Fruit fly (Drosophila melanogaster) whole organism, embryonic: ENCODE data around the gene CG17121.
A peak's percentile ranks its signal among the peaks of the same experiment; 100 is the strongest.

Experiments used
- Adf1 ChIP-seq: fragments of 200-800 bp; sonication (Bioruptor generic); IDR thresholded peaks from 2 replicates; pipeline ENCODE4 v1.3.6; 2022; ENCODE audit warnings: missing biosample characterization, missing genetic modification characterization
- Blimp-1 ChIP-seq: fragments of 200-800 bp; sonication (Bioruptor generic); optimal IDR thresholded peaks from 3 replicates; lab custom pipeline; 2018; ENCODE audit warnings: missing biosample characterization, missing genetic modification characterization, mild to moderate bottlenecking, moderate library complexity, missing genetic modification reagents
- CG10267 ChIP-seq: fragments of 200-800 bp; sonication (Bioruptor generic); optimal IDR thresholded peaks from 2 replicates; lab custom pipeline; 2018; ENCODE audit warnings: missing biosample characterization, mild to moderate bottlenecking, missing genetic modification characterization, moderate library complexity
- CG11085 ChIP-seq: fragments of 200-800 bp; sonication (Bioruptor generic); IDR thresholded peaks from 2 replicates; pipeline ENCODE4 v1.3.6; 2022; ENCODE audit warnings: missing biosample characterization, missing genetic modification characterization
- CG11723 ChIP-seq: fragments of 200-800 bp; sonication (Bioruptor generic); optimal IDR thresholded peaks from 2 replicates; lab custom pipeline; 2017; ENCODE audit warnings: missing biosample characterization, mild to moderate bottlenecking, missing genetic modification characterization
- CG12299 ChIP-seq: fragments of 200-800 bp; sonication (Bioruptor generic); optimal IDR thresholded peaks from 2 replicates; lab custom pipeline; 2018; ENCODE audit warnings: missing biosample characterization, mild to moderate bottlenecking, missing genetic modification characterization
- CG1233 ChIP-seq: fragments of 200-800 bp; sonication (Bioruptor generic); optimal IDR thresholded peaks from 4 replicates; lab custom pipeline; 2018; ENCODE audit warnings: missing biosample characterization, mild to moderate bottlenecking, missing genetic modification characterization
- CG13296 ChIP-seq: fragments of 200-800 bp; sonication (Bioruptor generic); optimal IDR thresholded peaks from 3 replicates; lab custom pipeline; 2018; ENCODE audit warnings: missing biosample characterization, mild to moderate bottlenecking, missing genetic modification characterization
- CG13624 ChIP-seq: fragments of 200-800 bp; sonication (Bioruptor generic); optimal IDR thresholded peaks from 2 replicates; lab custom pipeline; 2016; ENCODE audit warnings: missing biosample characterization, missing genetic modification characterization
- CG14860 ChIP-seq: fragments of 200-800 bp; sonication (Bioruptor generic); IDR thresholded peaks from 3 replicates; pipeline ENCODE4 v1.3.6; 2022; ENCODE audit warnings: missing biosample characterization, missing genetic modification characterization; ENCODE audit not compliant: partially characterized antibody
- CG15073 ChIP-seq: fragments of 200-800 bp; sonication (Bioruptor generic); optimal IDR thresholded peaks from 2 replicates; lab custom pipeline; 2016; ENCODE audit warnings: missing biosample characterization, missing genetic modification characterization
- CG1529 ChIP-seq: fragments of 200-800 bp; sonication (Bioruptor generic); optimal IDR thresholded peaks from 3 replicates; lab custom pipeline; 2018; ENCODE audit warnings: missing biosample characterization, missing genetic modification characterization
- CG16863 ChIP-seq: fragments of 200-800 bp; sonication (Bioruptor generic); optimal IDR thresholded peaks from 3 replicates; lab custom pipeline; 2016; ENCODE audit warnings: missing biosample characterization, missing genetic modification characterization
- CG17385 ChIP-seq: fragments of 200-800 bp; sonication (Bioruptor generic); optimal IDR thresholded peaks from 3 replicates; lab custom pipeline; 2018; ENCODE audit warnings: missing biosample characterization, mild to moderate bottlenecking, missing genetic modification characterization
- CG3163 ChIP-seq: fragments of 200-800 bp; sonication (Bioruptor generic); optimal IDR thresholded peaks from 3 replicates; lab custom pipeline; 2016; ENCODE audit warnings: missing biosample characterization, missing genetic modification characterization
- CG4328 ChIP-seq: fragments of 200-800 bp; sonication (Bioruptor generic); optimal IDR thresholded peaks from 3 replicates; lab custom pipeline; 2017; ENCODE audit warnings: missing biosample characterization, missing genetic modification reagents, missing genetic modification characterization
- CG4360 ChIP-seq: fragments of 200-800 bp; sonication (Bioruptor generic); IDR thresholded peaks from 2 replicates; pipeline ENCODE4 v1.3.6; 2022; ENCODE audit warnings: missing biosample characterization, missing genetic modification characterization
- CG6765 ChIP-seq: fragments of 200-800 bp; sonication (Bioruptor generic); optimal IDR thresholded peaks from 3 replicates; lab custom pipeline; 2017; ENCODE audit warnings: missing biosample characterization, mild to moderate bottlenecking, missing genetic modification characterization
- CG8765 ChIP-seq: fragments of 200-800 bp; sonication (Bioruptor generic); IDR thresholded peaks from 2 replicates; pipeline ENCODE4 v1.3.6; 2022; ENCODE audit warnings: missing biosample characterization, missing genetic modification characterization
- CG8924 ChIP-seq: fragments of 200-800 bp; optimal IDR thresholded peaks from 3 replicates; lab custom pipeline; 2019; ENCODE audit warnings: missing biosample characterization, mild to moderate bottlenecking, missing genetic modification characterization, moderate library complexity
- CG8944 ChIP-seq: fragments of 200-800 bp; sonication (Bioruptor generic); optimal IDR thresholded peaks from 3 replicates; lab custom pipeline; 2016; ENCODE audit warnings: missing biosample characterization, missing genetic modification characterization
- CG9215 ChIP-seq: fragments of 200-800 bp; sonication (Bioruptor generic); IDR thresholded peaks from 2 replicates; pipeline ENCODE4 v1.3.6; 2022; ENCODE audit warnings: missing biosample characterization, missing genetic modification characterization
- CG9609 ChIP-seq: fragments of 200-800 bp; sonication (Bioruptor generic); optimal IDR thresholded peaks from 3 replicates; lab custom pipeline; 2016; ENCODE audit warnings: missing biosample characterization, missing genetic modification characterization
- CG9876 ChIP-seq: fragments of 200-800 bp; sonication (Bioruptor generic); optimal IDR thresholded peaks from 2 replicates; lab custom pipeline; 2016; ENCODE audit warnings: missing biosample characterization, missing genetic modification characterization
- CrebB ChIP-seq: fragments of 200-800 bp; sonication (Bioruptor generic); optimal IDR thresholded peaks from 3 replicates; lab custom pipeline; 2018; ENCODE audit warnings: missing biosample characterization, mild to moderate bottlenecking, missing genetic modification characterization
- E2f2 ChIP-seq: fragments of 200-800 bp; sonication (Bioruptor generic); IDR thresholded peaks from 2 replicates; pipeline ENCODE4 v1.3.6; 2022; ENCODE audit warnings: missing biosample characterization, missing genetic modification characterization
- ERR ChIP-seq: fragments of 200-800 bp; sonication (Bioruptor generic); optimal IDR thresholded peaks from 2 replicates; lab custom pipeline; 2016; ENCODE audit warnings: missing biosample characterization, missing genetic modification characterization
- H15 ChIP-seq: fragments of 200-800 bp; sonication (Bioruptor generic); IDR thresholded peaks from 3 replicates; pipeline ENCODE4 v1.3.6; 2022; ENCODE audit warnings: missing biosample characterization, missing genetic modification characterization
- HLH4C ChIP-seq: fragments of 200-800 bp; sonication (Bioruptor generic); IDR thresholded peaks from 3 replicates; pipeline ENCODE4 v1.3.6; 2022; ENCODE audit warnings: missing biosample characterization, missing genetic modification characterization; ENCODE audit not compliant: partially characterized antibody
- Hey ChIP-seq: fragments of 200-800 bp; sonication (Bioruptor generic); optimal IDR thresholded peaks from 3 replicates; lab custom pipeline; 2018; ENCODE audit warnings: missing biosample characterization, mild to moderate bottlenecking, missing genetic modification characterization
- Hmx ChIP-seq: fragments of 200-800 bp; sonication (Bioruptor generic); optimal IDR thresholded peaks from 2 replicates; lab custom pipeline; 2016; ENCODE audit warnings: missing biosample characterization, missing genetic modification characterization
- MTF-1 ChIP-seq: fragments of 200-800 bp; sonication (Bioruptor generic); optimal IDR thresholded peaks from 2 replicates; lab custom pipeline; 2018; ENCODE audit warnings: missing biosample characterization, mild to moderate bottlenecking, missing genetic modification characterization, borderline replicate concordance
- Myb ChIP-seq: fragments of 200-800 bp; sonication (Bioruptor generic); optimal IDR thresholded peaks from 2 replicates; lab custom pipeline; 2016; ENCODE audit warnings: missing biosample characterization, missing genetic modification characterization
- Nf-YC ChIP-seq: fragments of 200-800 bp; optimal IDR thresholded peaks from 3 replicates; lab custom pipeline; 2019; ENCODE audit warnings: missing biosample characterization, mild to moderate bottlenecking, missing genetic modification characterization, moderate library complexity
- Pdp1 ChIP-seq, 2 experiments: fragments of 200-800 bp; sonication (Bioruptor generic); optimal IDR thresholded peaks; 3 replicates each; lab custom pipeline; 2016; ENCODE audit warnings: missing biosample characterization in 2 of 2, missing genetic modification characterization in 2 of 2, mild to moderate bottlenecking in 1 of 2, moderate library complexity in 1 of 2
- Sin3A ChIP-seq: fragments of >200 bp; optimal IDR thresholded peaks from 2 replicates; lab custom pipeline; 2018
- YL-1 ChIP-seq: fragments of 200-800 bp; sonication (Bioruptor generic); optimal IDR thresholded peaks from 3 replicates; lab custom pipeline; 2017; ENCODE audit warnings: missing biosample characterization, mild to moderate bottlenecking, missing genetic modification characterization
- az2 ChIP-seq: fragments of 200-800 bp; sonication (Bioruptor generic); optimal IDR thresholded peaks from 3 replicates; lab custom pipeline; 2016; ENCODE audit warnings: missing biosample characterization, missing genetic modification characterization
- cad ChIP-seq: fragments of >200 bp; optimal IDR thresholded peaks from 2 replicates; lab custom pipeline; 2017; ENCODE audit warnings: missing biosample characterization, missing genetic modification characterization
- cg ChIP-seq: fragments of 200-800 bp; sonication (Bioruptor generic); optimal IDR thresholded peaks from 3 replicates; lab custom pipeline; 2019; ENCODE audit warnings: missing biosample characterization, mild to moderate bottlenecking, missing genetic modification characterization, moderate library complexity
- ham ChIP-seq: fragments of 200-800 bp; sonication (Bioruptor generic); IDR thresholded peaks from 2 replicates; pipeline ENCODE4 v1.3.6; 2022; ENCODE audit warnings: missing biosample characterization, missing genetic modification characterization
- lilli ChIP-seq: fragments of 200-800 bp; sonication (Bioruptor generic); optimal IDR thresholded peaks from 3 replicates; lab custom pipeline; 2016; ENCODE audit warnings: missing biosample characterization, missing genetic modification characterization
- mirr ChIP-seq: fragments of 200-800 bp; sonication (Bioruptor generic); optimal IDR thresholded peaks from 3 replicates; lab custom pipeline; 2018; ENCODE audit warnings: missing biosample characterization, mild to moderate bottlenecking, missing genetic modification characterization
- odd ChIP-seq: fragments of 200-800 bp; sonication (Bioruptor generic); optimal IDR thresholded peaks from 2 replicates; lab custom pipeline; 2017; ENCODE audit warnings: missing biosample characterization, mild to moderate bottlenecking, missing genetic modification characterization
- org-1 ChIP-seq: fragments of 200-800 bp; sonication (Bioruptor generic); optimal IDR thresholded peaks from 2 replicates; lab custom pipeline; 2017; ENCODE audit warnings: missing biosample characterization, missing genetic modification characterization
- pros ChIP-seq: fragments of 200-800 bp; sonication (Bioruptor generic); optimal IDR thresholded peaks from 3 replicates; lab custom pipeline; 2019; ENCODE audit warnings: missing biosample characterization, mild to moderate bottlenecking, missing genetic modification characterization, moderate library complexity
- ro ChIP-seq: fragments of 200-800 bp; sonication (Bioruptor generic); IDR thresholded peaks from 2 replicates; pipeline ENCODE4 v1.3.6; 2022; ENCODE audit warnings: missing biosample characterization, missing genetic modification characterization
- schlank ChIP-seq: fragments of 200-800 bp; sonication (Bioruptor generic); optimal IDR thresholded peaks from 2 replicates; lab custom pipeline; 2018; ENCODE audit warnings: missing biosample characterization, mild to moderate bottlenecking, missing genetic modification characterization
- sens ChIP-seq: fragments of 200-800 bp; sonication (Bioruptor generic); peaks from one replicate; lab custom pipeline; 2016; ENCODE audit warnings: missing biosample characterization, missing genetic modification characterization
- twi ChIP-seq: fragments of 200-800 bp; optimal IDR thresholded peaks from 2 replicates; lab custom pipeline; 2019; ENCODE audit warnings: missing biosample characterization, mild to moderate bottlenecking, missing genetic modification characterization, moderate library complexity
- unpg ChIP-seq: fragments of 200-800 bp; sonication (Bioruptor generic); optimal IDR thresholded peaks from 3 replicates; lab custom pipeline; 2018; ENCODE audit warnings: missing biosample characterization, mild to moderate bottlenecking, missing genetic modification characterization, moderate library complexity
- usp ChIP-seq: fragments of >200 bp; optimal IDR thresholded peaks from 2 replicates; lab custom pipeline; 2017; ENCODE audit warnings: missing biosample characterization, missing genetic modification characterization

CG17121 gene

dm6 chr3R:23053936-23054335 is 5.9 kb upstream of the CG17121 start, which contains the start of gene p53 (continued):
- peak; percentile 74 for TF ChIP-seq odd (GFP tag; lab: Kevin White, UChicago)
- peak; percentile 84 for TF ChIP-seq CG13624 (GFP tag; lab: Kevin White, UChicago)
- TF ChIP-seq CG10267 (tag; lab: Kevin White, UChicago) = peak; percentile 64
- peak; percentile 64 for TF ChIP-seq HLH4C (GFP tag; lab: Robert Waterston, UW)
- TF ChIP-seq CG6765 (GFP tag; lab: Kevin White, UChicago) = peak; percentile 88
- peak; percentile 61 for TF ChIP-seq CG11723
- peak; percentile 44 for TF ChIP-seq YL-1 (GFP tag; lab: Kevin White, UChicago)
- peak; percentile 72 for TF ChIP-seq CG17385 (GFP tag; lab: Kevin White, UChicago)
- peak; percentile 63 for TF ChIP-seq CG14860
- peak; percentile 47 for TF ChIP-seq lilli (GFP tag; lab: Kevin White, UChicago)
- TF ChIP-seq ham (GFP tag; lab: Robert Waterston, UW) = no peak
- TF ChIP-seq H15 (GFP tag; lab: Robert Waterston, UW) = peak; percentile 64; the same call in 2 of the 3 replicates
- peak; percentile 29 for TF ChIP-seq CG16863 (GFP tag; lab: Kevin White, UChicago)
- TF ChIP-seq CG8765 (GFP tag; lab: Robert Waterston, UW) = peak; percentile 26; the same call in 1 of the 2 replicates
- TF ChIP-seq CG9876 (GFP tag; lab: Kevin White, UChicago) = peak; percentile 47
- TF ChIP-seq CG15073 (GFP tag; lab: Kevin White, UChicago) = no peak
- peak; percentile 84 for TF ChIP-seq CG1233 (GFP tag; lab: Kevin White, UChicago)
- peak; percentile 32 for TF ChIP-seq ERR
- peak; percentile 54 for TF ChIP-seq CG3163 (GFP tag; lab: Kevin White, UChicago)
- TF ChIP-seq CG9609 (GFP tag; lab: Kevin White, UChicago) = peak; percentile 66
- no peak for TF ChIP-seq Hmx (GFP tag; lab: Kevin White, UChicago)
- TF ChIP-seq CG11085 (GFP tag; lab: Robert Waterston, UW) = peak; percentile 70
- peak; percentile 80 for TF ChIP-seq CrebB
- peak; percentile 20 for TF ChIP-seq CG8944 (GFP tag; lab: Kevin White, UChicago)
- TF ChIP-seq CG4328 (GFP tag; lab: Kevin White, UChicago) = peak; percentile 67
- 0 out of 2 replicates have a peak, but pooled peaks have one; percentile 25 for TF ChIP-seq CG9215 (GFP tag; lab: Robert Waterston, UW)
- TF ChIP-seq Adf1 = no peak
- peak; percentile 74 for TF ChIP-seq schlank
- peak; percentile 92 for TF ChIP-seq sens (GFP tag; lab: Kevin White, UChicago)
- peak; percentile 67 for TF ChIP-seq unpg (GFP tag; lab: Kevin White, UChicago)
- no peak for TF ChIP-seq CG8924 (tag; lab: Kevin White, UChicago)
- TF ChIP-seq mirr (GFP tag; lab: Kevin White, UChicago) = peak; percentile 73
- peak; percentile 31 for TF ChIP-seq az2 (GFP tag; lab: Kevin White, UChicago)
- TF ChIP-seq E2f2 (GFP tag; lab: Robert Waterston, UW) = peak; percentile 91
- TF ChIP-seq Myb (GFP tag; lab: Kevin White, UChicago) = peak; percentile 56
- no peak for TF ChIP-seq ro (GFP tag; lab: Robert Waterston, UW)
- peak; percentile 57 to 59 for TF ChIP-seq Pdp1 (GFP tag; optimal IDR thresholded peaks at IDR 0.05; lab: Kevin White, UChicago)
- no peak for TF ChIP-seq Hey (tag; lab: Kevin White, UChicago)
- TF ChIP-seq Blimp-1 (GFP tag; lab: Kevin White, UChicago) = peak; percentile 41
- TF ChIP-seq CG4360 = peak; percentile 46
- TF ChIP-seq MTF-1 = peak; percentile 86
- TF ChIP-seq pros (GFP tag; lab: Kevin White, UChicago) = no peak
- no peak for TF ChIP-seq CG12299 (tag; lab: Kevin White, UChicago)
- TF ChIP-seq cg = no peak
- no peak for TF ChIP-seq Sin3A (lab: Kevin White, UChicago)
- TF ChIP-seq Nf-YC (tag; lab: Kevin White, UChicago) = peak; percentile 18
- TF ChIP-seq CG13296 = peak; percentile 76
- TF ChIP-seq cad = no peak
- TF ChIP-seq org-1 (GFP tag; lab: Kevin White, UChicago) = peak; percentile 43
- no peak for TF ChIP-seq usp (GFP tag; lab: Kevin White, UChicago)
- peak; percentile 49 for TF ChIP-seq twi (tag; lab: Kevin White, UChicago)
- peak; percentile 60 for TF ChIP-seq CG1529 (GFP tag; lab: Kevin White, UChicago)
